Fruit fly (Drosophila melanogaster) whole organism, embryonic: ENCODE data around the gene CG11723.

ENCODE experiments used
- C15 ChIP-seq: fragments of 200-800 bp; sonication (Bioruptor generic); IDR thresholded peaks from 3 replicates; pipeline ENCODE4 v1.3.6; 2022; ENCODE audit warnings: missing biosample characterization, missing genetic modification characterization
- CG11456 ChIP-seq: fragments of 200-800 bp; sonication (Bioruptor generic); IDR thresholded peaks from 3 replicates; pipeline ENCODE4 v1.3.6; 2022; ENCODE audit warnings: missing biosample characterization, missing genetic modification characterization
- CG12769 ChIP-seq: fragments of 200-800 bp; sonication (Bioruptor generic); optimal IDR thresholded peaks from 2 replicates; lab custom pipeline; 2019; ENCODE audit warnings: missing biosample characterization, mild to moderate bottlenecking, missing genetic modification characterization, moderate library complexity
- CG13775 ChIP-seq: fragments of 200-800 bp; sonication (Bioruptor generic); optimal IDR thresholded peaks from 3 replicates; lab custom pipeline; 2017; ENCODE audit warnings: missing biosample characterization, mild to moderate bottlenecking, missing genetic modification characterization
- CG15696 ChIP-seq: fragments of 200-800 bp; sonication (Bioruptor generic); optimal IDR thresholded peaks from 2 replicates; lab custom pipeline; 2019; ENCODE audit warnings: missing biosample characterization, mild to moderate bottlenecking, missing genetic modification characterization, moderate library complexity
- CG1603 ChIP-seq: fragments of 200-800 bp; sonication (Bioruptor generic); optimal IDR thresholded peaks from 2 replicates; lab custom pipeline; 2019; ENCODE audit warnings: missing biosample characterization, mild to moderate bottlenecking, missing genetic modification characterization, moderate library complexity
- CG17912 ChIP-seq: fragments of 200-800 bp; sonication (Bioruptor generic); optimal IDR thresholded peaks from 2 replicates; lab custom pipeline; 2018; ENCODE audit warnings: missing biosample characterization, mild to moderate bottlenecking, missing genetic modification characterization
- CG1832 ChIP-seq: fragments of 200-800 bp; sonication (Bioruptor generic); optimal IDR thresholded peaks from 2 replicates; lab custom pipeline; 2017; ENCODE audit warnings: missing biosample characterization, mild to moderate bottlenecking, missing genetic modification characterization, inconsistent platforms
- CG18764 ChIP-seq: fragments of 200-800 bp; sonication (Bioruptor generic); optimal IDR thresholded peaks from 3 replicates; lab custom pipeline; 2016; ENCODE audit warnings: missing biosample characterization, missing genetic modification characterization
- CG2202 ChIP-seq: fragments of 200-800 bp; sonication (Bioruptor generic); optimal IDR thresholded peaks from 2 replicates; lab custom pipeline; 2018; ENCODE audit warnings: missing biosample characterization, mild to moderate bottlenecking, missing genetic modification characterization
- CG31224 ChIP-seq: fragments of 200-800 bp; sonication (Bioruptor generic); IDR thresholded peaks from 2 replicates; pipeline ENCODE4 v1.3.6; 2022; ENCODE audit warnings: missing biosample characterization, missing genetic modification characterization
- CG33557 ChIP-seq: fragments of 200-800 bp; sonication (Bioruptor generic); optimal IDR thresholded peaks from 2 replicates; lab custom pipeline; 2019; ENCODE audit warnings: missing biosample characterization, mild to moderate bottlenecking, missing genetic modification characterization, moderate library complexity
- CG4730 ChIP-seq: fragments of 200-800 bp; sonication (Bioruptor generic); IDR thresholded peaks from 2 replicates; pipeline ENCODE4 v1.3.6; 2022; ENCODE audit warnings: missing biosample characterization, missing genetic modification characterization
- CG6791 ChIP-seq: fragments of 200-800 bp; sonication (Bioruptor generic); IDR thresholded peaks from 3 replicates; pipeline ENCODE4 v1.3.6; 2022; ENCODE audit warnings: missing biosample characterization, missing genetic modification characterization; ENCODE audit not compliant: partially characterized antibody
- CG7928 ChIP-seq: fragments of 200-800 bp; sonication (Bioruptor generic); optimal IDR thresholded peaks from 2 replicates; lab custom pipeline; 2017; ENCODE audit warnings: missing biosample characterization, mild to moderate bottlenecking, missing genetic modification characterization
- CG7963 ChIP-seq: fragments of 200-800 bp; sonication (Bioruptor generic); IDR thresholded peaks from 3 replicates; pipeline ENCODE4 v1.3.6; 2022; ENCODE audit warnings: missing biosample characterization, missing genetic modification characterization; ENCODE audit not compliant: partially characterized antibody
- CG8765 ChIP-seq: fragments of 200-800 bp; sonication (Bioruptor generic); IDR thresholded peaks from 2 replicates; pipeline ENCODE4 v1.3.6; 2022; ENCODE audit warnings: missing biosample characterization, missing genetic modification characterization
- CHES-1-like ChIP-seq: fragments of 200-800 bp; sonication (Bioruptor generic); optimal IDR thresholded peaks from 2 replicates; lab custom pipeline; 2016; ENCODE audit warnings: missing biosample characterization, missing genetic modification characterization
- CoRest ChIP-seq: fragments of 200-800 bp; sonication (Bioruptor generic); optimal IDR thresholded peaks from 3 replicates; lab custom pipeline; 2018; ENCODE audit warnings: missing biosample characterization, mild to moderate bottlenecking, missing genetic modification characterization, moderate library complexity
- D19B ChIP-seq: fragments of 200-800 bp; sonication (Bioruptor generic); optimal IDR thresholded peaks from 2 replicates; lab custom pipeline; 2017; ENCODE audit warnings: missing biosample characterization, mild to moderate bottlenecking, missing genetic modification characterization
- HLHmδ ChIP-seq: fragments of 200-800 bp; sonication (Bioruptor generic); optimal IDR thresholded peaks from 2 replicates; lab custom pipeline; 2018; ENCODE audit warnings: missing biosample characterization, mild to moderate bottlenecking, missing genetic modification characterization, moderate library complexity
- Hand ChIP-seq: fragments of 200-800 bp; sonication (Bioruptor generic); optimal IDR thresholded peaks from 2 replicates; lab custom pipeline; 2017; ENCODE audit warnings: mild to moderate bottlenecking, missing biosample characterization, missing genetic modification reagents, missing genetic modification characterization
- Kr ChIP-seq: fragments of 200-800 bp; sonication (Bioruptor generic); optimal IDR thresholded peaks from 2 replicates; lab custom pipeline; 2017; ENCODE audit warnings: missing biosample characterization, mild to moderate bottlenecking, missing genetic modification characterization
- Lim3 ChIP-seq: fragments of 200-800 bp; sonication (Bioruptor generic); IDR thresholded peaks from 2 replicates; pipeline ENCODE4 v1.3.6; 2022; ENCODE audit warnings: missing biosample characterization, missing genetic modification characterization
- Med ChIP-seq: fragments of 200-800 bp; sonication (Bioruptor generic); peaks from one replicate; lab custom pipeline; 2016; ENCODE audit warnings: missing biosample characterization, missing genetic modification characterization, mild to moderate bottlenecking, inconsistent platforms, moderate library complexity
- Xbp1 ChIP-seq: fragments of 200-800 bp; sonication (Bioruptor generic); optimal IDR thresholded peaks from 3 replicates; lab custom pipeline; 2016; ENCODE audit warnings: missing biosample characterization, mild to moderate bottlenecking, missing genetic modification characterization
- amos ChIP-seq: fragments of 200-800 bp; sonication (Bioruptor generic); IDR thresholded peaks from 2 replicates; pipeline ENCODE4 v1.3.6; 2022; ENCODE audit warnings: missing biosample characterization, missing genetic modification characterization; ENCODE audit not compliant: partially characterized antibody
- ap ChIP-seq: fragments of 200-800 bp; sonication (Bioruptor generic); IDR thresholded peaks from 2 replicates; pipeline ENCODE4 v1.3.6; 2022; ENCODE audit warnings: missing biosample characterization, missing genetic modification characterization
- ash1 ChIP-seq: fragments of 200-800 bp; sonication (Bioruptor generic); optimal IDR thresholded peaks from 2 replicates; lab custom pipeline; 2018; ENCODE audit warnings: missing biosample characterization, mild to moderate bottlenecking, missing genetic modification characterization
- bab2 ChIP-seq: fragments of 200-800 bp; sonication (Bioruptor generic); optimal IDR thresholded peaks from 2 replicates; lab custom pipeline; 2016; ENCODE audit warnings: missing biosample characterization, missing genetic modification characterization
- cad ChIP-seq: fragments of >200 bp; optimal IDR thresholded peaks from 2 replicates; lab custom pipeline; 2017; ENCODE audit warnings: missing biosample characterization, missing genetic modification characterization
- caup ChIP-seq: fragments of 200-800 bp; sonication (Bioruptor generic); optimal IDR thresholded peaks from 3 replicates; lab custom pipeline; 2017; ENCODE audit warnings: missing biosample characterization, mild to moderate bottlenecking, missing genetic modification characterization, moderate library complexity; ENCODE audit not compliant: severe bottlenecking
- cg ChIP-seq: fragments of 200-800 bp; sonication (Bioruptor generic); optimal IDR thresholded peaks from 3 replicates; lab custom pipeline; 2019; ENCODE audit warnings: missing biosample characterization, mild to moderate bottlenecking, missing genetic modification characterization, moderate library complexity
- ind ChIP-seq: fragments of 200-800 bp; sonication (Bioruptor generic); optimal IDR thresholded peaks from 3 replicates; lab custom pipeline; 2016; ENCODE audit warnings: missing biosample characterization, missing genetic modification characterization
- kah ChIP-seq: fragments of 200-800 bp; sonication (Bioruptor generic); optimal IDR thresholded peaks from 2 replicates; lab custom pipeline; 2018; ENCODE audit warnings: missing biosample characterization, mild to moderate bottlenecking, missing genetic modification characterization
- kay ChIP-seq: fragments of 200-800 bp; sonication (Bioruptor generic); optimal IDR thresholded peaks from 2 replicates; lab custom pipeline; 2016; ENCODE audit warnings: missing biosample characterization, missing genetic modification characterization
- klu ChIP-seq: fragments of 200-800 bp; sonication (Bioruptor generic); IDR thresholded peaks from 2 replicates; pipeline ENCODE4 v1.3.6; 2022; ENCODE audit warnings: missing biosample characterization, missing genetic modification characterization
- lov ChIP-seq, 2 experiments: fragments of 200-800 bp in 1 of 2; fragments of >200 bp in 1 of 2; sonication (Bioruptor generic) in 1 of 2; IDR thresholded peaks in 1 of 2; optimal IDR thresholded peaks in 1 of 2; 2 replicates in 1 of 2; 3 replicates in 1 of 2; pipeline versions ENCODE4 v1.3.6 to Lab custom; 2017 to 2022; ENCODE audit warnings: missing biosample characterization in 1 of 2, missing genetic modification characterization in 1 of 2
- nerfin-2 ChIP-seq: fragments of 200-800 bp; sonication (Bioruptor generic); IDR thresholded peaks from 2 replicates; pipeline ENCODE4 v1.3.6; 2022; ENCODE audit warnings: missing biosample characterization, missing genetic modification characterization; ENCODE audit not compliant: partially characterized antibody
- pros ChIP-seq: fragments of 200-800 bp; sonication (Bioruptor generic); optimal IDR thresholded peaks from 3 replicates; lab custom pipeline; 2019; ENCODE audit warnings: missing biosample characterization, mild to moderate bottlenecking, missing genetic modification characterization, moderate library complexity
- rib ChIP-seq: fragments of 200-800 bp; sonication (Bioruptor generic); IDR thresholded peaks from 2 replicates; pipeline ENCODE4 v1.3.6; 2022; ENCODE audit warnings: missing biosample characterization, missing genetic modification characterization
- sd ChIP-seq: fragments of 200-800 bp; sonication (Bioruptor generic); optimal IDR thresholded peaks from 3 replicates; lab custom pipeline; 2018; ENCODE audit warnings: missing biosample characterization, mild to moderate bottlenecking, missing genetic modification characterization, moderate library complexity
- sr ChIP-seq: fragments of 200-800 bp; sonication (Bioruptor generic); IDR thresholded peaks from 3 replicates; pipeline ENCODE4 v1.3.6; 2022; ENCODE audit warnings: missing biosample characterization, missing genetic modification characterization
- twi ChIP-seq: fragments of 200-800 bp; optimal IDR thresholded peaks from 2 replicates; lab custom pipeline; 2019; ENCODE audit warnings: missing biosample characterization, mild to moderate bottlenecking, missing genetic modification characterization, moderate library complexity
- vnd ChIP-seq: fragments of 200-800 bp; sonication (Bioruptor generic); IDR thresholded peaks from 3 replicates; pipeline ENCODE4 v1.3.6; 2022; ENCODE audit warnings: missing biosample characterization, missing genetic modification characterization; ENCODE audit not compliant: partially characterized antibody

CG11723 gene

DNA sequence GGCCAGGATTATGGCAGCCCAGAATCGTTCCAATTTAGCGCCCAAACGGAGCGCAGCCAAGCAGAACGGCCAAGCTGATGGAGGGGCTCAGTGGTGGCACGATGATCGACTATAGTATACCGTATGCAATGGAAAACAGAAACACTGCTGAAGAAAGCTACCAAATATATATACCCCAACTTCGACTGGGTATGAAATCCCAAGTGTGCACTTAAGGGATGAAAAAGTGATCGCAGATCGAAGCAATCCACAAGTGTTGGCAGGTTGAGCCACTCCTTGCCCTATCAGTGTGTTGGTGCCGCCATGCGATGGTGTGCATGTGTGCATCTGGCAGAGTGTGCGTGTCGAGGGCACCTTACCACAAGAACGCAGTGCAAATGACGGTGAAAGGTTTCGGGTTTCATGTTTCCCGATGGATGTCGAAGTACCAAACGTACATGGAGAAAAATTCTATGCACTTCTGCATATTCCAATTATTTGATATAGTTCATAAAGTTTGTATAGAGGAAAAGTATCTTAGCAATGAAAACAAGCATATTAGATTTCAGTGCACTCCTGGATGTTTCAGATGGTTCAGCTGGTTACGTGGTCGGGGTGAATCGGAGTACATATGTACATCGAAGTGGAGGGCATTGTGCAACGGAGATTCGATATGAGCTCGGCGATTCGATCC, 35.0 kb upstream of the CG11723 start (continued):
- TF ChIP-seq kah (GFP tag; lab: Kevin White, UChicago) (peak; percentile 81), CG8765 (GFP tag; lab: Robert Waterston, UW) (peak; percentile 16; the same call in 1 of the 2 replicates), nerfin-2 (GFP tag; lab: Robert Waterston, UW) (peak; percentile 65), bab2 (GFP tag; lab: Kevin White, UChicago) (no peak), HLHmδ (GFP tag; lab: Kevin White, UChicago) (peak; percentile 30), CG18764 (GFP tag; lab: Kevin White, UChicago) (no peak), ash1 (GFP tag; lab: Kevin White, UChicago) (no peak), D19B (GFP tag; lab: Kevin White, UChicago) (peak; percentile 66), Lim3 (GFP tag; lab: Robert Waterston, UW) (no peak), sd (tag; lab: Kevin White, UChicago) (no peak), Kr (GFP tag; lab: Kevin White, UChicago) (peak; percentile 69), vnd (GFP tag; lab: Robert Waterston, UW) (0 out of 3 replicates have a peak, but pooled peaks have one; percentile 40), cg (GFP tag; lab: Kevin White, UChicago) (peak; percentile 75), rib (0 out of 2 replicates have a peak, but pooled peaks have one; percentile 28), amos (GFP tag; lab: Robert Waterston, UW) (peak; percentile 21; the same call in 1 of the 2 replicates), CG33557 (GFP tag; lab: Kevin White, UChicago) (peak; percentile 1), ind (GFP tag; lab: Kevin White, UChicago) (no peak), CG7963 (peak; percentile 70), klu (GFP tag; lab: Robert Waterston, UW) (no peak), CG6791 (peak; percentile 73), Med (GFP tag; lab: Kevin White, UChicago) (peak; percentile 7), pros (GFP tag; lab: Kevin White, UChicago) (peak; percentile 91), CG1603 (tag; lab: Kevin White, UChicago) (peak; percentile 38), CG15696 (tag; lab: Kevin White, UChicago) (peak; percentile 52), CG31224 (GFP tag; lab: Robert Waterston, UW) (peak; percentile 42; the same call in 1 of the 2 replicates), lov (optimal IDR thresholded peaks at IDR 0.05; lab: Kevin White, UChicago) (no peak), lov (GFP tag; IDR thresholded peaks at IDR 0.05; lab: Robert Waterston, UW) (peak; percentile 27; the same call in 1 of the 3 replicates)

DNA sequence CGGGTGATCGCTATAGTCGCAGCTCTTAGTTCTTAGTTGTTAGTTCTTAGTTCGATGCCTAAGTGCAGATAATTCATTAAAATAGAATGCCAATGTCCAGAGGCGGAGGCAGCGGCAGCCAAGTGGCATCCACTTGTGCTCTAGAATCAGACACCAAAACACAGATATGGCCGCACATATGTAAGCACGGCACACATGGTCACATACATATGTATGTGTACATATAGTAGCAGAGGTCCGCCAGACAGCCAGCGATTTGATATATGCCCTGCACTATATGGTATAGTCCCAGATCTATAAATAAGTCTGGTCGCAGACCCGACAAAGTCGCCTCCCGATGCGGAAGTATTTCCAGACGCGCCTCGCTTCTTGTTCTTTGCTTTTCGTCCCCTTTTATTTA, 33.6 kb upstream of the CG11723 start:
- TF ChIP-seq ap (GFP tag; lab: Robert Waterston, UW) (no peak), cg (GFP tag; lab: Kevin White, UChicago) (peak; percentile 47), CG12769 (tag; lab: Kevin White, UChicago) (peak; percentile 20), twi (tag; lab: Kevin White, UChicago) (peak; percentile 95)

DNA sequence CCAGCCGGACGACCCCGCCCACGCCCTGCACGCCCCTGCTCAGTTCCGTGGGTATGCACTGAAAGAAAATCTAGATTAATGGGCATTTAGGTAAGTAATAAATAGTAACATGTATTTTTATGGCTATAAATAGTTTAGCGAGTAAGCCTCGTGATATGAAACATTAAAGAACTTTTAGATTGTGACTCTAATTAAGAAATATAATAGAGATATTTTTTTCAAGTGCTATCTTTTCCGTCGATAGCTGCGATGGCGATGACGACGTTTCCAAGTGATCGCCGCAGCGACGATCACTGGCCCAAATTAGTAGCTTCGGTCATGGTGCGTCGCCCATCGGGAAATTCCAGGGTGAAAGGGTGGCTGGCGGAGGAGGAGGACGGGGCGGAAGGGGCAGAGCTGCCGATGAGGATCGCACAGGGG, 33.1 kb upstream of the CG11723 start:
- no peak for TF ChIP-seq cad (GFP tag; lab: Kevin White, UChicago)
- peak; percentile 90 for TF ChIP-seq Xbp1 (GFP tag; lab: Kevin White, UChicago)
- TF ChIP-seq CG13775 (GFP tag; lab: Kevin White, UChicago) = peak; percentile 77
- TF ChIP-seq CG1832 = no peak
- peak; percentile 86 for TF ChIP-seq CoRest (tag; lab: Kevin White, UChicago)
- 0 out of 3 replicates have a peak, but pooled peaks have one; percentile 59 for TF ChIP-seq C15 (GFP tag; lab: Robert Waterston, UW)
- TF ChIP-seq caup = peak; percentile 80
- peak; percentile 67 for TF ChIP-seq Hand
- peak; percentile 86 for TF ChIP-seq CG11456
- peak; percentile 85 for TF ChIP-seq CG15696 (tag; lab: Kevin White, UChicago)
- TF ChIP-seq CG17912 (GFP tag; lab: Kevin White, UChicago) = no peak
- TF ChIP-seq CG2202 (tag; lab: Kevin White, UChicago) = peak; percentile 82
- peak; percentile 27 for TF ChIP-seq CG7928 (GFP tag; lab: Kevin White, UChicago)
- TF ChIP-seq CHES-1-like (GFP tag; lab: Kevin White, UChicago) = peak; percentile 54
- TF ChIP-seq CG4730 (GFP tag; lab: Robert Waterston, UW) = peak; percentile 84
- peak; percentile 76 for TF ChIP-seq kay (GFP tag; lab: Kevin White, UChicago)
- TF ChIP-seq sr = peak; percentile 87
